Fruit fly (Drosophila melanogaster): ENCODE results near the gene CG11841.

Gene CG11841

DNA sequence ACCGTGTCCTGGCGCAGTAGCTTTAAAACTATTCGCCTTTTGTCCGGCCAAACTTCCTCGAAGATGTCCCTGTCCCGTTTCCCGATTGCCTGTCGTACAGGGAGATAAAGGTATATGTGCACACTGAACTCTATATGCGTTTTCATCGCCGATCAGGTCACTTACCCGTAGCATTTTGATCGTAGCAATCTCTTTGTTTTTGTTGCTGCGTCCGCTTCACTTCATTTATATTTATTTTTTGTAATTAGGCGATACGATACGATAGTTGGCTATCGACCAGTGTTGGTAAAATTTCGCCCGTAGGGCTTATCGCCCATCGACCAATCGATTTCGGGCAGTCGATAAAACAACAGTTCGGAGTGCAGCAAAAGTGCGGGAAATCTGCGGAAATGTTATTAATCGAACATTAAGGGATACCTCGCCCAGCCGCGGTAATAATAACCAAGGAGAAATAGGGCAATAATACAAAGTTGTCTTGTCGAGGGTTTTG lies 11.9 kb downstream of the CG11841 start, which contains the start of the genes Cul5 and Bicra (continued):
- TF ChIP-seq hb (GFP tag; IDR thresholded peaks at IDR 0.05; ENCODE audit: partially characterized antibody) (peak; percentile 92), MESR4 (GFP tag; optimal IDR thresholded peaks at IDR 0.05) (peak; percentile 94), E2f2 (GFP tag; IDR thresholded peaks at IDR 0.05) (0 out of 2 replicates have a peak, but pooled peaks have one; percentile 57), GATAe (GFP tag; conservative IDR thresholded peaks at IDR 0.05) (no peak), hbn (GFP tag; IDR thresholded peaks at IDR 0.05; ENCODE audit: partially characterized antibody) (peak; percentile 87), pb (GFP tag; optimal IDR thresholded peaks at IDR 0.05) (no peak), nau (GFP tag; optimal IDR thresholded peaks at IDR 0.05) (no peak), CG6654 (GFP tag; optimal IDR thresholded peaks at IDR 0.05) (no peak), zen2 (GFP tag; IDR thresholded peaks at IDR 0.05; ENCODE audit: partially characterized antibody) (peak; percentile 84; the same call in 2 of the 3 replicates), Mrtf (GFP tag; IDR thresholded peaks at IDR 0.05) (no peak), CG10543 (GFP tag; optimal IDR thresholded peaks at IDR 0.05) (no peak), CG17612 (GFP tag; IDR thresholded peaks at IDR 0.05) (no peak), CG31365 (tag; optimal IDR thresholded peaks at IDR 0.05) (no peak), CG2116 (GFP tag; optimal IDR thresholded peaks at IDR 0.05) (peak; percentile 63), pum (GFP tag; optimal IDR thresholded peaks at IDR 0.05) (no peak), CG7987 (GFP tag; optimal IDR thresholded peaks at IDR 0.05) (no peak), grn (GFP tag; optimal IDR thresholded peaks at IDR 0.05) (peak; percentile 13), CG2129 (GFP tag; IDR thresholded peaks at IDR 0.05; ENCODE audit: partially characterized antibody) (peak; percentile 63), gsb-n (tag; optimal IDR thresholded peaks at IDR 0.05) (no peak), Trl (optimal IDR thresholded peaks at IDR 0.05) (no peak), Trl (GFP tag; optimal IDR thresholded peaks at IDR 0.05) (peak; percentile 39), Eip74EF (GFP tag; optimal IDR thresholded peaks at IDR 0.05) (no peak), Gsc (GFP tag; IDR thresholded peaks at IDR 0.05) (no peak), Bteb2 (GFP tag; optimal IDR thresholded peaks at IDR 0.05) (peak; percentile 14), Elba2 (GFP tag; optimal IDR thresholded peaks at IDR 0.05) (no peak), CG6272 (GFP tag; IDR thresholded peaks at IDR 0.05) (peak; percentile 11; the same call in 1 of the 2 replicates), unc-4 (GFP tag; IDR thresholded peaks at IDR 0.05; ENCODE audit: partially characterized antibody) (no peak; the same call in 1 of the 2 replicates), nerfin-1 (tag; optimal IDR thresholded peaks at IDR 0.05) (no peak), twi (tag; optimal IDR thresholded peaks at IDR 0.05) (no peak), Rfx (GFP tag; IDR thresholded peaks at IDR 0.05) (0 out of 2 replicates have a peak, but pooled peaks have one; percentile 6), maf-S (GFP tag; optimal IDR thresholded peaks at IDR 0.05) (no peak), oc (tag; optimal IDR thresholded peaks at IDR 0.05) (no peak), esg (GFP tag; conservative IDR thresholded peaks at IDR 0.05) (no peak), tna (GFP tag; IDR thresholded peaks at IDR 0.05; ENCODE audit: partially characterized antibody) (peak; percentile 92), nerfin-2 (GFP tag; IDR thresholded peaks at IDR 0.05; ENCODE audit: partially characterized antibody) (peak; percentile 95), prd (optimal IDR thresholded peaks at IDR 0.05) (no peak), prd (GFP tag; IDR thresholded peaks at IDR 0.05) (no peak), CG9797 (GFP tag; optimal IDR thresholded peaks at IDR 0.05) (peak; percentile 21), Opbp (GFP tag; IDR thresholded peaks at IDR 0.05; ENCODE audit: partially characterized antibody) (peak; percentile 93), NC2β (GFP tag; optimal IDR thresholded peaks at IDR 0.05) (peak; percentile 14), Hmr (GFP tag; optimal IDR thresholded peaks at IDR 0.05) (no peak), ttk (GFP tag; IDR thresholded peaks at IDR 0.05) (no peak), CG42726 (GFP tag; IDR thresholded peaks at IDR 0.05; ENCODE audit: partially characterized antibody) (peak; percentile 81), CG7271 (tag; optimal IDR thresholded peaks at IDR 0.05) (no peak), CG34422 (GFP tag; IDR thresholded peaks at IDR 0.05) (no peak), dimm (GFP tag; IDR thresholded peaks at IDR 0.05) (no peak), CG17912 (GFP tag; optimal IDR thresholded peaks at IDR 0.05) (peak; percentile 41), CG11504 (tag; optimal IDR thresholded peaks at IDR 0.05) (no peak), cas (GFP tag; IDR thresholded peaks at IDR 0.05) (no peak), CG11695 (GFP tag; IDR thresholded peaks at IDR 0.05) (no peak)
